Fruit fly (Drosophila melanogaster) whole organism, pupa: ENCODE data around the gene sog.

ENCODE experiments used
- CG10348 ChIP-seq: fragments of 200-800 bp; sonication (Bioruptor generic); IDR thresholded peaks from 2 replicates; pipeline ENCODE4 v1.3.6; 2022; ENCODE audit warnings: missing biosample characterization, missing genetic modification characterization
- CG13204 ChIP-seq: fragments of 200-800 bp; sonication (Bioruptor generic); optimal IDR thresholded peaks from 2 replicates; lab custom pipeline; 2018; ENCODE audit warnings: missing biosample characterization, mild to moderate bottlenecking, missing genetic modification characterization, moderate library complexity
- CG14655 ChIP-seq: fragments of 200-800 bp; sonication (Bioruptor generic); optimal IDR thresholded peaks from 3 replicates; lab custom pipeline; 2017; ENCODE audit warnings: mild to moderate bottlenecking, missing biosample characterization, missing genetic modification reagents, missing genetic modification characterization
- CG17806 ChIP-seq: fragments of 200-800 bp; sonication (Bioruptor generic); optimal IDR thresholded peaks from 2 replicates; lab custom pipeline; 2018; ENCODE audit warnings: missing biosample characterization, mild to moderate bottlenecking, missing genetic modification characterization, moderate library complexity
- CG34367 ChIP-seq: fragments of 200-800 bp; sonication (Bioruptor generic); optimal IDR thresholded peaks from 2 replicates; lab custom pipeline; 2018; ENCODE audit warnings: missing biosample characterization, mild to moderate bottlenecking, missing genetic modification characterization
- CG4496 ChIP-seq: fragments of 200-800 bp; sonication (Bioruptor generic); IDR thresholded peaks from 3 replicates; pipeline ENCODE4 v1.3.6; 2022; ENCODE audit warnings: missing biosample characterization, missing genetic modification characterization
- CG8159 ChIP-seq: fragments of 200-800 bp; sonication (Bioruptor generic); optimal IDR thresholded peaks from 3 replicates; lab custom pipeline; 2018; ENCODE audit warnings: missing biosample characterization, mild to moderate bottlenecking, missing genetic modification characterization, moderate library complexity
- D1 ChIP-seq: fragments of 200-800 bp; sonication (Bioruptor generic); optimal IDR thresholded peaks from 2 replicates; lab custom pipeline; 2018; ENCODE audit warnings: missing biosample characterization, mild to moderate bottlenecking, missing genetic modification characterization, moderate library complexity
- EcR ChIP-seq: fragments of 200-800 bp; sonication (Bioruptor generic); optimal IDR thresholded peaks from 3 replicates; lab custom pipeline; 2019; ENCODE audit warnings: missing biosample characterization, missing genetic modification characterization, mild to moderate bottlenecking, moderate library complexity, missing genetic modification reagents
- Ets98B ChIP-seq: fragments of 200-800 bp; sonication (Bioruptor generic); IDR thresholded peaks from 2 replicates; pipeline ENCODE4 v1.3.6; 2022; ENCODE audit warnings: missing biosample characterization, missing genetic modification characterization
- Snoo ChIP-seq: fragments of 200-800 bp; sonication (Bioruptor generic); optimal IDR thresholded peaks from 3 replicates; lab custom pipeline; 2017; ENCODE audit warnings: missing biosample characterization, mild to moderate bottlenecking, missing genetic modification characterization, inconsistent platforms
- fd96Ca ChIP-seq: fragments of 200-800 bp; sonication (Bioruptor generic); IDR thresholded peaks from 3 replicates; pipeline ENCODE4 v1.3.6; 2022; ENCODE audit warnings: missing biosample characterization, missing genetic modification characterization
- gl ChIP-seq: fragments of 200-800 bp; sonication (Bioruptor generic); optimal IDR thresholded peaks from 2 replicates; lab custom pipeline; 2018; ENCODE audit warnings: missing biosample characterization, mild to moderate bottlenecking, missing genetic modification characterization
- rn ChIP-seq: fragments of 200-800 bp; sonication (Bioruptor generic); IDR thresholded peaks from 2 replicates; pipeline ENCODE4 v1.3.6; 2022; ENCODE audit warnings: missing biosample characterization, missing genetic modification characterization

DNA sequence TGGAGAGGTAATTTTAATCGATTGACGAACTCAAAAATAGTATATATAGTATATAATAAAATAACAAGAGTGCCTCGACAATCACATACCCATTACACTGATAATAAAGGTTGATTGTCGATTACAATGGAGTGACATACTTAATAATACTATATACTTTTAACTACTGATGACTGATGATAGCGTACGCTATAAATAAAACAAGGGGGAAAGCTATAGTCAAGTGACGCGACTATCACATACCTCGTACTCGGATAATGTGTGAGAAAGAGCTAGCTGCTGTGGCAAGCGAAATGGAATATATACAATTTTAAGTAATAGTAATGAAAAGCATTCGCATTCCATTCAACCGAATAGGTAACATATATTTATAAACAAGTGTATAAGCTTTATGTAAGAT, 14.9 kb upstream of the sog start:
- TF ChIP-seq CG8159 (tag; lab: Kevin White, UChicago) (no peak), EcR (GFP tag; lab: Kevin White, UChicago) (no peak), Ets98B (GFP tag; lab: Robert Waterston, UW) (no peak), gl (tag; lab: Kevin White, UChicago) (no peak), CG13204 (GFP tag; lab: Kevin White, UChicago) (no peak), CG34367 (tag; lab: Kevin White, UChicago) (no peak), rn (GFP tag; lab: Robert Waterston, UW) (no peak), fd96Ca (GFP tag; lab: Robert Waterston, UW) (no peak), D1 (tag; lab: Kevin White, UChicago) (no peak), CG17806 (tag; lab: Kevin White, UChicago) (no peak), CG14655 (no peak), Snoo (no peak), CG4496 (GFP tag; lab: Robert Waterston, UW) (no peak), CG10348 (GFP tag; lab: Robert Waterston, UW) (no peak)
